Worm (Caenorhabditis elegans): ENCODE results near the gene tag-115.

tag-115 gene

ce11 chrIV:13231393-13231792 lies 7.8 kb downstream of the tag-115 start:
- no peak for TF ChIP-seq snpc-4 (GFP tag; optimal IDR thresholded peaks at IDR 0.05)
- no peak for TF ChIP-seq snpc-4 (tag; optimal IDR thresholded peaks at IDR 0.05)
- no peak for TF ChIP-seq ceh-58 (GFP tag; IDR thresholded peaks at IDR 0.05)
- no peak for TF ChIP-seq F57C9.4 (tag; optimal IDR thresholded peaks at IDR 0.05)
- no peak for TF ChIP-seq ztf-18 (tag; optimal IDR thresholded peaks at IDR 0.05)
- no peak for TF ChIP-seq ceh-100 (GFP tag; IDR thresholded peaks at IDR 0.05)
- no peak for TF ChIP-seq F10E7.11 (tag; optimal IDR thresholded peaks at IDR 0.05)
- no peak for TF ChIP-seq T26A5.8 (tag; optimal IDR thresholded peaks at IDR 0.05)
- TF ChIP-seq zim-3 (tag; optimal IDR thresholded peaks at IDR 0.05) = no peak
- TF ChIP-seq B0261.1 (tag; optimal IDR thresholded peaks at IDR 0.05) = no peak
- TF ChIP-seq die-1 (tag; optimal IDR thresholded peaks at IDR 0.05) = no peak
- TF ChIP-seq nfya-1 (tag; optimal IDR thresholded peaks at IDR 0.05; ENCODE audit: borderline replicate concordance, insufficient read depth) = no peak
- TF ChIP-seq hsf-1 (GFP tag; IDR thresholded peaks at IDR 0.05) = no peak
- no peak for TF ChIP-seq ceh-91 (GFP tag; IDR thresholded peaks at IDR 0.05)
- no peak for TF ChIP-seq ceh-27 (GFP tag; optimal IDR thresholded peaks at IDR 0.05)
- TF ChIP-seq Y95B8A.8 (GFP tag; IDR thresholded peaks at IDR 0.05) = no peak
- TF ChIP-seq Y53F4B.3 (GFP tag; IDR thresholded peaks at IDR 0.05) = no peak
- no peak for TF ChIP-seq tbx-9 (tag; optimal IDR thresholded peaks at IDR 0.05; ENCODE audit: borderline replicate concordance)
- TF ChIP-seq cebp-1 (GFP tag; IDR thresholded peaks at IDR 0.05) = no peak
- TF ChIP-seq cebp-1 (tag; optimal IDR thresholded peaks at IDR 0.05) = no peak

ce11 chrIV:13221657-13222056 lies 17.6 kb downstream of the tag-115 start, which contains the start of gene C48D1.5:
C48D1.5 (plus strand) TSS chrIV:13221957.
- no peak for TF ChIP-seq hlh-26 (GFP tag; conservative IDR thresholded peaks at IDR 0.05)
- TF ChIP-seq lin-40 (tag; optimal IDR thresholded peaks at IDR 0.05) = no peak
- TF ChIP-seq lsy-27 (tag; optimal IDR thresholded peaks at IDR 0.05; ENCODE audit: borderline replicate concordance, insufficient read depth) = no peak
- no peak for TF ChIP-seq lsl-1 (GFP tag; optimal IDR thresholded peaks at IDR 0.05)
- no peak for TF ChIP-seq gei-17 (GFP tag; optimal IDR thresholded peaks at IDR 0.05)
- TF ChIP-seq bed-2 (GFP tag; IDR thresholded peaks at IDR 0.05) = no peak
- TF ChIP-seq B0035.1 (tag; optimal IDR thresholded peaks at IDR 0.05) = no peak
- TF ChIP-seq nfya-1 (tag; optimal IDR thresholded peaks at IDR 0.05; ENCODE audit: borderline replicate concordance, insufficient read depth) = no peak
- TF ChIP-seq attf-5 (GFP tag; optimal IDR thresholded peaks at IDR 0.05) = no peak
- TF ChIP-seq aptf-3 (GFP tag; IDR thresholded peaks at IDR 0.05) = no peak
- TF ChIP-seq ets-4 (GFP tag; optimal IDR thresholded peaks at IDR 0.05) = no peak
- no peak for TF ChIP-seq unc-130 (GFP tag; optimal IDR thresholded peaks at IDR 0.05)

ce11 chrIV:13220594-13220993 lies 18.6 kb downstream of the tag-115 start:
- TF ChIP-seq madf-8 (GFP tag; conservative IDR thresholded peaks at IDR 0.05) (no peak), sdz-38 (tag; optimal IDR thresholded peaks at IDR 0.05) (no peak), gei-17 (GFP tag; optimal IDR thresholded peaks at IDR 0.05) (no peak), dpl-1 (GFP tag; optimal IDR thresholded peaks at IDR 0.05) (no peak), hmg-1.2 (GFP tag; IDR thresholded peaks at IDR 0.05) (no peak), nhr-120 (GFP tag; IDR thresholded peaks at IDR 0.05) (no peak), sea-2 (GFP tag; IDR thresholded peaks at IDR 0.05) (no peak), lsl-1 (GFP tag; optimal IDR thresholded peaks at IDR 0.05) (no peak)

Measured in whole organism, young adult.